Worm (Caenorhabditis elegans) whole organism, early embryonic: ENCODE results near the gene F29A7.3.

Source experiments
- B0310.2 ChIP-seq: sonication (generic microtip); optimal IDR thresholded peaks from 2 replicates; lab custom pipeline; 2016; ENCODE audit warnings: mild to moderate bottlenecking, missing genetic modification characterization, missing compliant biosample characterization
- F13C5.2 ChIP-seq: sonication (generic microtip); optimal IDR thresholded peaks from 2 replicates; lab custom pipeline; 2017; ENCODE audit warnings: mild to moderate bottlenecking, missing genetic modification characterization, inconsistent platforms, missing compliant biosample characterization
- aly-1 ChIP-seq: sonication (generic microtip); optimal IDR thresholded peaks from 2 replicates; lab custom pipeline; 2016; ENCODE audit warnings: missing genetic modification characterization, missing compliant biosample characterization
- ama-1 ChIP-seq: fragments of 150-350 bp; optimal IDR thresholded peaks from 2 replicates; lab custom pipeline; 2014
- ceh-13 ChIP-seq: fragments of 200-800 bp; sonication (Bioruptor generic); optimal IDR thresholded peaks from 2 replicates; lab custom pipeline; 2018; ENCODE audit warnings: mild to moderate bottlenecking, missing genetic modification characterization, missing compliant biosample characterization
- ceh-36 ChIP-seq: sonication (generic microtip); optimal IDR thresholded peaks from 2 replicates; lab custom pipeline; 2016; ENCODE audit warnings: missing genetic modification characterization, inconsistent platforms, missing compliant biosample characterization
- ets-7 ChIP-seq: sonication (generic microtip); optimal IDR thresholded peaks from 2 replicates; lab custom pipeline; 2016; ENCODE audit warnings: missing genotype, missing genetic modification characterization, missing compliant biosample characterization
- flt-1 ChIP-seq: fragments of 200-800 bp; sonication (Bioruptor generic); IDR thresholded peaks from 2 replicates; pipeline ENCODE4 v1.3.6; 2022; ENCODE audit warnings: missing genetic modification characterization, missing compliant biosample characterization
- hmbx-1 ChIP-seq: sonication (generic microtip); optimal IDR thresholded peaks from 2 replicates; lab custom pipeline; 2016; ENCODE audit warnings: mild to moderate bottlenecking, missing genetic modification characterization, missing compliant biosample characterization
- hmg-4 ChIP-seq: fragments of 200-800 bp; sonication (Bioruptor generic); optimal IDR thresholded peaks from 2 replicates; lab custom pipeline; 2018; ENCODE audit warnings: mild to moderate bottlenecking, missing genetic modification characterization, missing compliant biosample characterization
- hnd-1 ChIP-seq: sonication (generic microtip); optimal IDR thresholded peaks from 2 replicates; lab custom pipeline; 2016; ENCODE audit warnings: missing genetic modification characterization, missing compliant biosample characterization
- pes-1 ChIP-seq: fragments of 200-800 bp; sonication (Bioruptor generic); IDR thresholded peaks from 2 replicates; pipeline ENCODE4 v1.3.6; 2022; ENCODE audit warnings: missing genetic modification reagents, missing genetic modification characterization, missing compliant biosample characterization
- scrt-1 ChIP-seq: fragments of 200-800 bp; sonication (Bioruptor generic); IDR thresholded peaks from 2 replicates; pipeline ENCODE4 v1.3.6; 2022; ENCODE audit warnings: missing genetic modification characterization, missing compliant biosample characterization
- sea-1 ChIP-seq: fragments of 200-800 bp; sonication (Bioruptor generic); conservative IDR thresholded peaks from 2 replicates; pipeline ENCODE4 v1.3.6; 2022; ENCODE audit warnings: missing genetic modification characterization, missing compliant biosample characterization
- tbx-11 ChIP-seq: fragments of 200-800 bp; sonication (Bioruptor generic); IDR thresholded peaks from 2 replicates; pipeline ENCODE4 v1.3.6; 2022; ENCODE audit warnings: missing genetic modification characterization, missing compliant biosample characterization
- tbx-37 ChIP-seq: fragments of 200-800 bp; sonication (Bioruptor generic); conservative IDR thresholded peaks from 2 replicates; pipeline ENCODE4 v1.3.6; 2022; ENCODE audit warnings: missing genetic modification reagents, missing genetic modification characterization, missing compliant biosample characterization
- tra-4 ChIP-seq: sonication (generic microtip); optimal IDR thresholded peaks from 2 replicates; lab custom pipeline; 2017; ENCODE audit warnings: missing genetic modification characterization, missing compliant biosample characterization

Gene F29A7.3

DNA sequence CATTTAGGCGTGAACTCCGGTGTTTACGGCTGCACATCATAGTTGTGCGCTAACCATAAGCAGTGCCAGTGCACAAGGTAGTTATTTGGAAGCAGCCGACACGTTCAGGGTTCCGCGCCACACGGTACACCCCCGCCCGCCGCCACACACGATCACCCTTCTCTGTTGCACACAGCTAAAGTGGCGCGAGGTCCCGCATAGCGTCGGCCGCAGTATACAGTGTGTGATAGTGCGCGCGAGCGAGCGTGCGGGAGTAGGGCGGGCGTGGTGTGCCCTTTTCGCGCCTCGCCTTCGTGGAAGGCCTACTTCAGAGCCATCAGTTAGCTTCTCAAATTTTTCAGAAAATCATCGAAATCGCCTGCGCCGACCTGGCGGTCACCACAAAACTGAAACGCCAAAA, 16.2 kb upstream of the F29A7.3 start:
- no peak for TF ChIP-seq ama-1 (lab: Kevin White, UChicago)

DNA sequence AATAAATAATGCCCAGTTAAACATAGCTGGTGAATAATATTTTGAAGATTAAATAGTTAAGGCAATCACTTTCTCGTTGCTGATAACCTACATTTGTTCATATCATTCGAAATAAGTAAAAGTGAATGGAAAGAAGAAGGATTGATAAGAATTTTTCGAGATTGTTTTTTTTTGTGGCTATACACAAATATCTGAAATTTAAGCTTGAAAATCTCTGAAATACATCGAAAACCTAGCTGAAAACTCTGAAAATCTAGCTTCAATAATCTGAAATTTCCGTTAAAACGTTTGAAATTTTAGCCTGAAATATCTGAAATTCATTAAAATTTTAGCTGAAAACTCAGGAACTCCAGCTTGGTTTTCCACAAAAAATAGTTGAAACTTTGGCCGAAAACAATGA, 13.5 kb upstream of the F29A7.3 start, which contains the start of gene T05A8.6:
TSS of gene T05A8.6 (minus strand) at position 101 of the 400 bp plus-strand sequence.
- TF ChIP-seq sea-1 (GFP tag; lab: Robert Waterston, UW) (no peak), ceh-36 (tag; lab: Kevin White, UChicago) (no peak), pes-1 (no peak), ets-7 (tag; lab: Kevin White, UChicago) (no peak), hmg-4 (GFP tag; lab: Kevin White, UChicago) (no peak), B0310.2 (tag; lab: Kevin White, UChicago) (no peak), hnd-1 (tag; lab: Kevin White, UChicago) (no peak), tra-4 (tag; lab: Kevin White, UChicago) (no peak), scrt-1 (GFP tag; lab: Robert Waterston, UW) (no peak), tbx-11 (GFP tag; lab: Robert Waterston, UW) (no peak), ama-1 (lab: Kevin White, UChicago) (no peak), hmbx-1 (tag; lab: Kevin White, UChicago) (no peak)

DNA sequence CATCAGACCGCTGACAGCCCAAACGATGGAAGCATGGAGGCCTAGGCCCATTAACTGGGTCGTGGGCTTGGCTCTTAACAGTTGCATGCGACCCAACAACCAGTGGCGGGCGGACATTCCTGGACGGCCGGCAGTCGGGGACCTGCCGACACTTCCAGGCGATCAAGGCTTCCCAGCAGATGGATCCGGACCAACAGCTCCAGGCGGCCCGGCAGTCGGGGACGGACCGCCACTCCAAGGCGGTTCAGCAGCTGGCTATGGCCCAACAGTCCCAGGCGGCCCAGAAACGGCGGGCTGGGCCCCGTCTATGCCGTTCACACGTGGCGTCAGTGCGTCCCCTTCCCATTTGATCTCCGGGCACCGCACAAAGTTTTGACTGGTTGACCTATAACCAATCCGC, 11.7 kb upstream of the F29A7.3 start:
- TF ChIP-seq hnd-1 (tag; lab: Kevin White, UChicago) (no peak), aly-1 (tag; lab: Kevin White, UChicago) (no peak), pes-1 (no peak), scrt-1 (GFP tag; lab: Robert Waterston, UW) (0 out of 2 replicates have a peak, but pooled peaks have one; percentile 47)

DNA sequence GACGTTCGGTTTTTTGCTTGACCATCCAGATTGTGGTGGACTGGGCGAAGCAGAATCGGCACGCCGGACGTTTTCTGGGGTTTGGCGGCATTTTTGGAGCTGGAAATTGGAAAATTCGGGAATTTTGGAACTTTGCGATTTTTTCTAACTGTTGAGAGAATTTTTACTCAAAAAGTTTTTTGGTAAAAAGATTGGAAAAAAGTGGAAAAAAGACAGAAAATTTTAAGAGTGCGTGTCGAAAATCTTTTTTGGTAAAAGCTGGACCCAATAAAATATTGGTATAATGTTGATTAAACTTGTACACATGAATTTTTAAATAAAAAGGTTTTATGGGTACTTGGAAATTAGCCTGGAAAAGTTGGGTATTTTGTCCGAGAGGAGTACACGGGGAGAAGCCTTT, 10.8 kb upstream of the F29A7.3 start, which contains the start of gene T05A8.7:
TSS of gene T05A8.7 (minus strand) at position 101 of the 400 bp plus-strand sequence.
- TF ChIP-seq hmg-4 (GFP tag; lab: Kevin White, UChicago), result no peak
- no peak for TF ChIP-seq ama-1 (lab: Kevin White, UChicago)

DNA sequence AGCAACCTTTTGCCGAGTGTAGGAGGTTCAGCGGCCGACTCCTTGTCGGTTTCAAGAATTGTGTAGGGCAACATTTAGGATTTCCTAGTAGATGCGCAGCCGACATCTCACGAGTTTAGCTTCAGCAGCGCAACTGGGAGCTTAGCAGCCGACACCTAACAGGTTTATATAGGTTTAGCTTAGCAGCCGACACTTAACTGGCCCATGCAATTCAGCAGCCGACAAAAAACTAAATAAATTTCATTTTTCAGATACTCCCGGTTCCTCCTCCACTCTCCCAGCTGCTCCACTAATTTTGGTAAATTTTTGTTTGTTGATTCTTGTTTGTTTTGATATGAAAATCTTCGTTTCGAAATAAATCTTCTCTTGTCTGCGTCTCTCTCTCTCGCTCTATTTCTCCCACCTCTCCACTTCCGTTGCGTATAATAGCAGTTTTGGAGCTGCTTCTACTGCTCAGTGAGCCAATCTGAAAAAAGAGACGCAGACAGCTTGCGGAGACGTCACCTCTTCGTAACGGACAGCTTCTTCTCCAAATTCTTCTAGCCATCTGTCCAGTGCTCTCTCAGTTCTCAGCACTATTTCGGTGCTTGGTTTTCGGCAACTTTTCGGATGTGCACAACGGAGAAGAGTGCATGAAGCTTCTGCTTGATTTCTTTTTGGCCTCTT, 5.0 kb upstream of the F29A7.3 start:
- no peak for TF ChIP-seq tbx-37 (GFP tag; lab: Robert Waterston, UW)

DNA sequence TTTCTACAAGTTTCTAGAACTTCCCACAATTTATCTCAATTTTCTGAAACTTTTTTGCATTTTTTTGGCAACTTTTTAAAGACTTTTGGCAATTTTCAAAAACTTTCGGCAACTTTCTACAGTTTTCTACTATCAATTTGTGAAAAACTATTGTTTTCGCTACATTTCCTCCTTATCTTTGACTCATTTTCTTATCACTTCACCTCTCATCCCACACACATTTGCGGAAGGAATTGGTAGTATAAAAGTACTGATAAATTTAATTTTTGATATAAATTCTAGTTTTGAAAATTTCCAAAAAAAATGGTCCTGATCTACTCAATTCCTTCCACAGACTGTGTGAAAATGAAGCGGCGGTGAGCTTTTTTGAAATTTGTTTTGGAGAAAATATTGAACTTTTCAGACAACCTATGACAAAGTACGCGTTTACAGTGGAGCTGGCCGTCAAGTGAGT, 3.5 kb upstream of the F29A7.3 start, which contains the start of gene F29A7.4:
TSS of gene F29A7.4 (plus strand) at position 404 of the 454 bp plus-strand sequence.
- TF ChIP-seq tbx-37 (GFP tag; lab: Robert Waterston, UW) (no peak), ceh-13 (GFP tag; lab: Kevin White, UChicago) (no peak), hmg-4 (GFP tag; lab: Kevin White, UChicago) (no peak), hmbx-1 (tag; lab: Kevin White, UChicago) (no peak), ceh-36 (tag; lab: Kevin White, UChicago) (no peak), ama-1 (lab: Kevin White, UChicago) (no peak), scrt-1 (GFP tag; lab: Robert Waterston, UW) (no peak), aly-1 (tag; lab: Kevin White, UChicago) (no peak), tra-4 (tag; lab: Kevin White, UChicago) (no peak), hnd-1 (tag; lab: Kevin White, UChicago) (no peak), pes-1 (no peak), tbx-11 (GFP tag; lab: Robert Waterston, UW) (no peak), sea-1 (GFP tag; lab: Robert Waterston, UW) (no peak), flt-1 (no peak), B0310.2 (tag; lab: Kevin White, UChicago) (no peak), F13C5.2 (tag; lab: Kevin White, UChicago) (no peak), ets-7 (tag; lab: Kevin White, UChicago) (no peak)

DNA sequence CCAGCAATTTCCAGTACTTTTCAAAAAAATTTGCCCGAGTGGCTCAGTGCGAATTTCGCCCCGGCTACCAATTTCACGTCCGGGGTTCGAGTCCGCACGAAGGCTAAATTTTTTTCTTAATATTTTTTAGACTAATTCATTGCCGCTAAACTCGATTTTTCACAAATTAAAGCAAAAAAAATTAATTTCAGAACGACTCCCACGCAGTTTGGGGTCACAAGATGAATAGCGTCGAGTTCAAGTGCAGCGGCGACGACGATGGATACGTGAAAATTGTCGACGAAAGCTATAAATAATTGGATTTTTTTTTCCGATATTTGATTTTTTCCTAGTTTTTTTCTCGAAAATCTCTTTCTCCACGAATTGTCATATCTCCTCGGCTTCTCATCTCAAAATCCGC, 1.8 kb upstream of the F29A7.3 start:
- no peak for TF ChIP-seq scrt-1 (GFP tag; lab: Robert Waterston, UW)
- TF ChIP-seq pes-1, result no peak
- no peak for TF ChIP-seq ama-1 (lab: Kevin White, UChicago)
- no peak for TF ChIP-seq tbx-11 (GFP tag; lab: Robert Waterston, UW)
- no peak for TF ChIP-seq F13C5.2 (tag; lab: Kevin White, UChicago)
- no peak for TF ChIP-seq hnd-1 (tag; lab: Kevin White, UChicago)
- no peak for TF ChIP-seq B0310.2 (tag; lab: Kevin White, UChicago)
- TF ChIP-seq hmg-4 (GFP tag; lab: Kevin White, UChicago), result no peak
- TF ChIP-seq sea-1 (GFP tag; lab: Robert Waterston, UW), result no peak
- no peak for TF ChIP-seq hmbx-1 (tag; lab: Kevin White, UChicago)
- TF ChIP-seq ets-7 (tag; lab: Kevin White, UChicago), result no peak

DNA sequence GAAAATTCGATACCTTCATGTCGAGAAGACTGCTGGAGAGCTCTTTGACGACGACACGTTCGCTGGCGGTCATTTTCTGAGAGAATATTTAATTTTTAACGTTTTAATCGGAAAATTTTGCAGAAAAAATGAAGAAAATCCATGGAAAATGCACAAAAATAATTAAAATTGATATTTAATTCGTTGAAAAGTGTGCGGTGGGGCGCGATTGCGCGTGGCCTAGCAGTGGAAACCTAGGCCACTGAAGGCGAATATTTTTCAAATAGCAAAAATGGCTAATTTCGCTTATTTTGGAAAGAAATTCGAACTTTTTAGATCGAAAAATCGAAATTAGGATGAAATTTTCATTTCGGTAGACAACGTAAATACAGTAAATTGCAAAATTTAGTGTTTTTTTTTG, 563 bp upstream of the F29A7.3 start, which contains the start of gene F29A7.6:
TSS of gene F29A7.6 (minus strand) at position 76 of the 400 bp plus-strand sequence.
- TF ChIP-seq tbx-11 (GFP tag; lab: Robert Waterston, UW) (no peak), pes-1 (0 out of 2 replicates have a peak, but pooled peaks have one; percentile 58), ama-1 (lab: Kevin White, UChicago) (no peak)
